Worm (Caenorhabditis elegans) whole organism, late embryonic: Measurements from ENCODE around the gene let-268.

Source experiments
- C08G9.2 ChIP-seq: sonication (generic microtip); optimal IDR thresholded peaks from 2 replicates; lab custom pipeline; 2016; ENCODE audit warnings: mild to moderate bottlenecking, missing genetic modification characterization, moderate library complexity, missing compliant biosample characterization
- F13H6.1 ChIP-seq: sonication (generic microtip); optimal IDR thresholded peaks from 2 replicates; lab custom pipeline; 2016; ENCODE audit warnings: missing genetic modification characterization, missing compliant biosample characterization
- K02D7.2 ChIP-seq: sonication (generic microtip); optimal IDR thresholded peaks from 2 replicates; lab custom pipeline; 2017; ENCODE audit warnings: mild to moderate bottlenecking, missing genetic modification characterization, missing compliant biosample characterization
- K09A11.1 ChIP-seq: sonication (generic microtip); optimal IDR thresholded peaks from 2 replicates; lab custom pipeline; 2017; ENCODE audit warnings: antibody characterized with exemption, mild to moderate bottlenecking, missing genetic modification characterization, missing compliant biosample characterization; ENCODE audit not compliant: insufficient read depth
- Y22D7AL.16 ChIP-seq: sonication (generic microtip); optimal IDR thresholded peaks from 2 replicates; lab custom pipeline; 2016; ENCODE audit warnings: missing genetic modification characterization, missing compliant biosample characterization
- ahr-1 ChIP-seq: sonication (generic microtip); optimal IDR thresholded peaks from 2 replicates; lab custom pipeline; 2016; ENCODE audit warnings: missing genetic modification characterization, missing compliant biosample characterization
- ama-1 ChIP-seq: fragments of 150-350 bp; optimal IDR thresholded peaks from 2 replicates; lab custom pipeline; 2014
- ceh-19 ChIP-seq: fragments of 200-800 bp; sonication (Bioruptor generic); optimal IDR thresholded peaks from 2 replicates; lab custom pipeline; 2018; ENCODE audit warnings: mild to moderate bottlenecking, missing genetic modification characterization, missing compliant biosample characterization
- ceh-22 ChIP-seq: sonication (generic microtip); optimal IDR thresholded peaks from 2 replicates; lab custom pipeline; 2017; ENCODE audit warnings: missing biosample characterization, missing genetic modification characterization
- ceh-31 ChIP-seq: sonication (generic microtip); optimal IDR thresholded peaks from 2 replicates; lab custom pipeline; 2016; ENCODE audit warnings: missing genetic modification characterization, missing compliant biosample characterization
- ceh-48 ChIP-seq: sonication (generic microtip); optimal IDR thresholded peaks from 2 replicates; lab custom pipeline; 2016; ENCODE audit warnings: missing genetic modification characterization, inconsistent platforms, missing compliant biosample characterization
- dmd-4 ChIP-seq: sonication (generic microtip); optimal IDR thresholded peaks from 2 replicates; lab custom pipeline; 2016; ENCODE audit warnings: borderline replicate concordance, missing genetic modification characterization, missing compliant biosample characterization
- elt-2 ChIP-seq: sonication (generic microtip); optimal IDR thresholded peaks from 2 replicates; lab custom pipeline; 2016; ENCODE audit warnings: missing genetic modification reagents, missing genetic modification characterization, missing compliant biosample characterization
- elt-4 ChIP-seq: sonication (generic microtip); optimal IDR thresholded peaks from 2 replicates; lab custom pipeline; 2016; ENCODE audit warnings: missing genetic modification characterization, missing compliant biosample characterization
- fkh-10 ChIP-seq: fragments of 150-350 bp; optimal IDR thresholded peaks from 2 replicates; lab custom pipeline; 2014; ENCODE audit warnings: missing biosample characterization, missing genetic modification reagents, missing genetic modification characterization
- fkh-6 ChIP-seq: sonication (generic microtip); optimal IDR thresholded peaks from 2 replicates; lab custom pipeline; 2016; ENCODE audit warnings: missing genetic modification characterization, missing compliant biosample characterization
- hlh-13 ChIP-seq: fragments of 200-800 bp; sonication (Bioruptor generic); optimal IDR thresholded peaks from 2 replicates; lab custom pipeline; 2018; ENCODE audit warnings: mild to moderate bottlenecking, missing genetic modification characterization, missing compliant biosample characterization
- hlh-15 ChIP-seq: sonication (generic microtip); optimal IDR thresholded peaks from 2 replicates; lab custom pipeline; 2016; ENCODE audit warnings: missing genetic modification characterization, missing compliant biosample characterization
- hlh-30 ChIP-seq: sonication (generic microtip); optimal IDR thresholded peaks from 2 replicates; lab custom pipeline; 2017; ENCODE audit warnings: antibody characterized with exemption, missing genetic modification characterization, missing compliant biosample characterization; ENCODE audit not compliant: insufficient read depth
- lin-11 ChIP-seq: fragments of 200-800 bp; sonication (Bioruptor generic); optimal IDR thresholded peaks from 2 replicates; lab custom pipeline; 2018; ENCODE audit warnings: mild to moderate bottlenecking, missing genetic modification characterization, missing compliant biosample characterization
- madf-2 ChIP-seq: sonication (generic microtip); optimal IDR thresholded peaks from 2 replicates; lab custom pipeline; 2017; ENCODE audit warnings: missing genetic modification characterization, missing compliant biosample characterization
- nhr-232 ChIP-seq: sonication (generic microtip); optimal IDR thresholded peaks from 2 replicates; lab custom pipeline; 2016; ENCODE audit warnings: missing genetic modification characterization, missing compliant biosample characterization
- npax-4 ChIP-seq: sonication (generic microtip); optimal IDR thresholded peaks from 2 replicates; lab custom pipeline; 2016; ENCODE audit warnings: missing genetic modification characterization, missing compliant biosample characterization
- odd-2 ChIP-seq: sonication (generic microtip); optimal IDR thresholded peaks from 2 replicates; lab custom pipeline; 2017; ENCODE audit warnings: antibody characterized with exemption, mild to moderate bottlenecking, missing genetic modification characterization, missing compliant biosample characterization
- pag-3 ChIP-seq: sonication (generic microtip); optimal IDR thresholded peaks from 2 replicates; lab custom pipeline; 2016; ENCODE audit warnings: missing compliant biosample characterization, missing genetic modification characterization, borderline replicate concordance
- pat-9 ChIP-seq: fragments of 200-800 bp; sonication (Bioruptor generic); optimal IDR thresholded peaks from 2 replicates; lab custom pipeline; 2018; ENCODE audit warnings: mild to moderate bottlenecking, missing genetic modification characterization, moderate library complexity, missing compliant biosample characterization
- pha-2 ChIP-seq: sonication (generic microtip); optimal IDR thresholded peaks from 2 replicates; lab custom pipeline; 2017; ENCODE audit warnings: mild to moderate bottlenecking, missing genetic modification characterization, missing compliant biosample characterization
- pha-4 ChIP-seq: fragments of 150-350 bp; optimal IDR thresholded peaks from 2 replicates; lab custom pipeline; 2018; ENCODE audit warnings: missing biosample characterization, missing genetic modification reagents, missing genetic modification characterization
- rnt-1 ChIP-seq: sonication (generic microtip); optimal IDR thresholded peaks from 2 replicates; lab custom pipeline; 2016; ENCODE audit warnings: missing genetic modification characterization, missing compliant biosample characterization
- sdc-2 ChIP-seq: sonication (generic microtip); optimal IDR thresholded peaks from 2 replicates; lab custom pipeline; 2016; ENCODE audit warnings: missing genotype, missing genetic modification characterization, missing compliant biosample characterization
- sox-2 ChIP-seq: fragments of 200-800 bp; sonication (Bioruptor generic); IDR thresholded peaks from 2 replicates; pipeline ENCODE4 v1.3.6; 2022; ENCODE audit warnings: missing genetic modification reagents, missing genetic modification characterization, missing compliant biosample characterization
- syd-9 ChIP-seq: sonication (generic microtip); optimal IDR thresholded peaks from 2 replicates; lab custom pipeline; 2016; ENCODE audit warnings: mild to moderate bottlenecking, missing genetic modification characterization, moderate library complexity, missing compliant biosample characterization
- tbx-2 ChIP-seq: sonication (generic microtip); optimal IDR thresholded peaks from 2 replicates; lab custom pipeline; 2016; ENCODE audit warnings: missing genetic modification characterization, missing compliant biosample characterization
- ttx-3 ChIP-seq: sonication (generic microtip); optimal IDR thresholded peaks from 2 replicates; lab custom pipeline; 2016; ENCODE audit warnings: missing genetic modification reagents, missing genetic modification characterization, missing compliant biosample characterization
- unc-42 ChIP-seq: sonication (generic microtip); optimal IDR thresholded peaks from 2 replicates; lab custom pipeline; 2016; ENCODE audit warnings: missing genotype, missing genetic modification characterization, missing compliant biosample characterization
- unc-86 ChIP-seq: sonication (generic microtip); optimal IDR thresholded peaks from 2 replicates; lab custom pipeline; 2016; ENCODE audit warnings: missing genetic modification characterization, missing compliant biosample characterization
- zip-5 ChIP-seq: sonication (generic microtip); optimal IDR thresholded peaks from 2 replicates; lab custom pipeline; 2016; ENCODE audit warnings: missing genetic modification characterization, missing compliant biosample characterization

Gene let-268

ce11 chrII:10012490-10012889 is 27.3 kb downstream of the let-268 start:
- no peak for TF ChIP-seq F13H6.1 (tag; lab: Kevin White, UChicago)
- TF ChIP-seq elt-4 (tag; lab: Kevin White, UChicago), result no peak
- no peak for TF ChIP-seq ceh-19 (GFP tag; lab: Kevin White, UChicago)
- no peak for TF ChIP-seq ceh-22 (tag; lab: Kevin White, UChicago)
- TF ChIP-seq Y22D7AL.16, result no peak
- no peak for TF ChIP-seq npax-4
- no peak for TF ChIP-seq hlh-15
- TF ChIP-seq unc-86 (tag; lab: Kevin White, UChicago), result no peak
- no peak for TF ChIP-seq madf-2 (tag; lab: Kevin White, UChicago)
- no peak for TF ChIP-seq fkh-6 (tag; lab: Kevin White, UChicago)
- TF ChIP-seq, all 69 proteins: peak for 0

- no peak for TF ChIP-seq pat-9
- TF ChIP-seq hlh-13 (GFP tag; lab: Kevin White, UChicago), result no peak
- no peak for TF ChIP-seq tbx-2
- TF ChIP-seq ttx-3 (tag; lab: Kevin White, UChicago), result no peak
- no peak for TF ChIP-seq lin-11 (tag; lab: Kevin White, UChicago)
- no peak for TF ChIP-seq rnt-1 (tag; lab: Kevin White, UChicago)
- no peak for TF ChIP-seq ama-1 (lab: Kevin White, UChicago)
- no peak for TF ChIP-seq unc-42 (tag; lab: Kevin White, UChicago)
- no peak for TF ChIP-seq sdc-2 (tag; lab: Kevin White, UChicago)
- TF ChIP-seq zip-5 (tag; lab: Kevin White, UChicago), result no peak
- no peak for TF ChIP-seq ceh-48 (tag; lab: Kevin White, UChicago)
- no peak for TF ChIP-seq ahr-1 (tag; lab: Kevin White, UChicago)
- no peak for TF ChIP-seq odd-2 (tag; lab: Kevin White, UChicago)
- no peak for TF ChIP-seq hlh-30
- TF ChIP-seq fkh-10 (GFP tag; lab: Kevin White, UChicago), result no peak
- TF ChIP-seq, all 69 proteins: peak for 0
Observed at ce11 chrII:10011733-10012132, 28.0 kb downstream of the let-268 start.

ce11 chrII:10010914-10011313 is 28.9 kb downstream of the let-268 start:
- TF ChIP-seq pha-4 (tag; lab: Kevin White, UChicago) (no peak), ahr-1 (tag; lab: Kevin White, UChicago) (no peak)

- TF ChIP-seq pha-2 (tag; lab: Kevin White, UChicago) (no peak), pag-3 (no peak), ceh-19 (GFP tag; lab: Kevin White, UChicago) (no peak), pha-4 (tag; lab: Kevin White, UChicago) (no peak), K02D7.2 (tag; lab: Kevin White, UChicago) (no peak), fkh-10 (GFP tag; lab: Kevin White, UChicago) (no peak), dmd-4 (tag; lab: Kevin White, UChicago) (no peak), K09A11.1 (tag; lab: Kevin White, UChicago) (no peak), Y22D7AL.16 (no peak), elt-2 (tag; lab: Kevin White, UChicago) (no peak), nhr-232 (tag; lab: Kevin White, UChicago) (no peak), C08G9.2 (no peak), rnt-1 (tag; lab: Kevin White, UChicago) (no peak), sox-2 (GFP tag; lab: Robert Waterston, UW) (no peak), syd-9 (tag; lab: Kevin White, UChicago) (no peak), ceh-31 (no peak)
Observed at ce11 chrII:10008552-10008951, 31.2 kb downstream of the let-268 start.
